Worm (Caenorhabditis elegans) whole organism, L4 larva: ENCODE results near the gene R13A1.3.

Experiments
- F10B5.3 ChIP-seq: sonication (generic microtip); optimal IDR thresholded peaks from 2 replicates; lab custom pipeline; 2016; ENCODE audit warnings: mild to moderate bottlenecking, missing genetic modification characterization, missing compliant biosample characterization
- F26F4.8 ChIP-seq: fragments of 200-800 bp; sonication (Bioruptor generic); conservative IDR thresholded peaks from 2 replicates; pipeline ENCODE4 v1.3.6; 2022; ENCODE audit warnings: missing genetic modification characterization, missing compliant biosample characterization
- F37D6.2 ChIP-seq: sonication (generic microtip); optimal IDR thresholded peaks from 2 replicates; lab custom pipeline; 2016; ENCODE audit warnings: mild to moderate bottlenecking, missing genetic modification characterization, missing compliant biosample characterization
- F44E2.7 ChIP-seq: fragments of 200-800 bp; sonication (Bioruptor generic); IDR thresholded peaks from 2 replicates; pipeline ENCODE4 v2.1.2; 2022; ENCODE audit warnings: missing genetic modification characterization, missing compliant biosample characterization
- F49E8.2 ChIP-seq: sonication (generic microtip); optimal IDR thresholded peaks from 2 replicates; lab custom pipeline; 2016; ENCODE audit warnings: missing compliant biosample characterization, mild to moderate bottlenecking, missing genetic modification characterization, borderline replicate concordance
- Y105C5A.15 ChIP-seq: fragments of 200-800 bp; sonication (Bioruptor generic); IDR thresholded peaks from 2 replicates; pipeline ENCODE4 v1.3.6; 2022; ENCODE audit warnings: missing genetic modification characterization, missing compliant biosample characterization
- Y75B8A.6 ChIP-seq: fragments of 200-800 bp; sonication (Bioruptor generic); IDR thresholded peaks from 2 replicates; pipeline ENCODE4 v1.3.6; 2022; ENCODE audit warnings: missing genetic modification reagents, missing genetic modification characterization, missing compliant biosample characterization
- ZK337.2 ChIP-seq: fragments of 200-800 bp; sonication (Bioruptor generic); IDR thresholded peaks from 2 replicates; pipeline ENCODE4 v1.3.6; 2022; ENCODE audit warnings: missing genetic modification reagents, missing genetic modification characterization, missing compliant biosample characterization
- ZK546.5 ChIP-seq, 2 experiments: sonication (generic microtip); optimal IDR thresholded peaks; 2 replicates each; lab custom pipeline; 2017; ENCODE audit warnings: missing biosample characterization in 2 of 2, missing genetic modification characterization in 2 of 2
- aha-1 ChIP-seq: fragments of 150-350 bp; peaks from one replicate; lab custom pipeline; 2014; ENCODE audit warnings: missing biosample characterization, missing genetic modification characterization
- arid-1 ChIP-seq: fragments of 200-800 bp; sonication (Bioruptor generic); conservative IDR thresholded peaks from 2 replicates; pipeline ENCODE4 v1.3.6; 2022; ENCODE audit warnings: missing genetic modification reagents, missing genetic modification characterization, missing compliant biosample characterization
- ceh-20 ChIP-seq: fragments of 200-800 bp; sonication (Bioruptor generic); IDR thresholded peaks from 2 replicates; pipeline ENCODE4 v1.3.6; 2022; ENCODE audit warnings: missing genetic modification reagents, missing genetic modification characterization, missing compliant biosample characterization
- ceh-44 ChIP-seq: fragments of 200-800 bp; sonication (Bioruptor generic); IDR thresholded peaks from 2 replicates; pipeline ENCODE4 v1.3.6; 2022; ENCODE audit warnings: missing genetic modification reagents, missing genetic modification characterization, missing compliant biosample characterization
- ceh-62 ChIP-seq: sonication (generic microtip); optimal IDR thresholded peaks from 2 replicates; lab custom pipeline; 2017; ENCODE audit warnings: missing biosample characterization, missing genetic modification characterization
- ceh-82 ChIP-seq: sonication (generic microtip); optimal IDR thresholded peaks from 2 replicates; lab custom pipeline; 2017; ENCODE audit warnings: missing biosample characterization, missing genetic modification characterization
- ces-1 ChIP-seq: fragments of 150-350 bp; sonication (generic microtip); optimal IDR thresholded peaks from 4 replicates; lab custom pipeline; 2014; ENCODE audit warnings: missing biosample characterization, missing genetic modification reagents, missing genetic modification characterization
- ctbp-1 ChIP-seq: fragments of 200-800 bp; sonication (Bioruptor generic); IDR thresholded peaks from 2 replicates; pipeline ENCODE4 v1.3.6; 2022; ENCODE audit warnings: missing genetic modification reagents, missing genetic modification characterization, missing compliant biosample characterization
- dmd-9 ChIP-seq: fragments of 200-800 bp; sonication (Bioruptor generic); IDR thresholded peaks from 2 replicates; pipeline ENCODE4 v1.3.6; 2022; ENCODE audit warnings: missing genetic modification reagents, missing genetic modification characterization, missing compliant biosample characterization
- duxl-1 ChIP-seq: sonication (generic microtip); optimal IDR thresholded peaks from 2 replicates; lab custom pipeline; 2016; ENCODE audit warnings: mild to moderate bottlenecking, missing genetic modification characterization, moderate library complexity, missing compliant biosample characterization; ENCODE audit not compliant: poor library complexity
- egl-27 ChIP-seq: sonication (generic microtip); optimal IDR thresholded peaks from 3 replicates; lab custom pipeline; 2017; ENCODE audit warnings: missing biosample characterization, missing genetic modification reagents, missing genetic modification characterization
- egl-43 ChIP-seq: fragments of 200-800 bp; sonication (Bioruptor generic); IDR thresholded peaks from 2 replicates; pipeline ENCODE4 v1.3.6; 2022; ENCODE audit warnings: missing genetic modification reagents, missing genetic modification characterization, missing compliant biosample characterization
- gei-8 ChIP-seq: fragments of 200-800 bp; sonication (Bioruptor generic); optimal IDR thresholded peaks from 2 replicates; lab custom pipeline; 2018; ENCODE audit warnings: mild to moderate bottlenecking, missing genetic modification characterization, missing compliant biosample characterization
- hlh-30 ChIP-seq: sonication (generic microtip); optimal IDR thresholded peaks from 2 replicates; lab custom pipeline; 2017; ENCODE audit warnings: antibody characterized with exemption, mild to moderate bottlenecking, missing genetic modification characterization, missing compliant biosample characterization; ENCODE audit not compliant: insufficient read depth
- lin-1 ChIP-seq: fragments of 200-800 bp; sonication (Bioruptor generic); IDR thresholded peaks from 2 replicates; pipeline ENCODE4 v1.3.6; 2022; ENCODE audit warnings: missing genetic modification reagents, missing genetic modification characterization, missing compliant biosample characterization
- lin-13 ChIP-seq: fragments of 150-350 bp; optimal IDR thresholded peaks from 2 replicates; lab custom pipeline; 2014; ENCODE audit warnings: missing biosample characterization, missing genetic modification reagents, missing genetic modification characterization
- lin-29 ChIP-seq: fragments of 200-800 bp; sonication (Bioruptor generic); IDR thresholded peaks from 2 replicates; pipeline ENCODE4 v1.3.6; 2022; ENCODE audit warnings: missing genetic modification reagents, missing genetic modification characterization, missing compliant biosample characterization
- madf-5 ChIP-seq, 2 experiments: fragments of 200-800 bp; sonication (Bioruptor generic); IDR thresholded peaks; 2 replicates each; pipeline ENCODE4 v1.3.6; 2022; ENCODE audit warnings: missing compliant biosample characterization in 2 of 2, missing genetic modification characterization in 2 of 2
- mdl-1 ChIP-seq, 2 experiments: fragments of 150-350 bp in 1 of 2; sonication (generic microtip) in 1 of 2; optimal IDR thresholded peaks; 2 replicates each; lab custom pipeline; 2014 to 2017; ENCODE audit warnings: missing biosample characterization in 2 of 2, missing genetic modification characterization in 2 of 2
- mdt-29 ChIP-seq: fragments of 200-800 bp; sonication (Bioruptor generic); IDR thresholded peaks from 2 replicates; pipeline ENCODE4 v1.3.6; 2022; ENCODE audit warnings: missing genetic modification reagents, missing genetic modification characterization, missing compliant biosample characterization
- nhr-11 ChIP-seq: fragments of 150-350 bp; optimal IDR thresholded peaks from 2 replicates; lab custom pipeline; 2014; ENCODE audit warnings: missing biosample characterization, missing genetic modification characterization
- nhr-111 ChIP-seq: fragments of 200-800 bp; sonication (Bioruptor generic); optimal IDR thresholded peaks from 2 replicates; lab custom pipeline; 2018; ENCODE audit warnings: mild to moderate bottlenecking, missing genetic modification characterization, missing compliant biosample characterization
- nhr-25 ChIP-seq: sonication (generic microtip); optimal IDR thresholded peaks from 2 replicates; lab custom pipeline; 2017; ENCODE audit warnings: missing genetic modification characterization, mild to moderate bottlenecking, missing compliant biosample characterization, antibody characterized with exemption, moderate library complexity, borderline replicate concordance; ENCODE audit not compliant: insufficient read depth
- nhr-41 ChIP-seq: fragments of 200-800 bp; sonication (Bioruptor generic); IDR thresholded peaks from 2 replicates; pipeline ENCODE4 v1.3.6; 2022; ENCODE audit warnings: missing genetic modification reagents, missing genetic modification characterization, missing compliant biosample characterization
- nhr-6 ChIP-seq: fragments of 150-350 bp; optimal IDR thresholded peaks from 2 replicates; lab custom pipeline; 2014; ENCODE audit warnings: missing biosample characterization, missing genetic modification characterization
- php-3 ChIP-seq: fragments of 200-800 bp; sonication (Bioruptor generic); IDR thresholded peaks from 2 replicates; pipeline ENCODE4 v1.3.6; 2022; ENCODE audit warnings: missing genetic modification reagents, missing genetic modification characterization, missing compliant biosample characterization
- pqm-1 ChIP-seq: sonication (generic microtip); optimal IDR thresholded peaks from 2 replicates; lab custom pipeline; 2017; ENCODE audit warnings: missing biosample characterization, missing genetic modification characterization
- set-16 ChIP-seq: fragments of 200-800 bp; sonication (Bioruptor generic); IDR thresholded peaks from 2 replicates; pipeline ENCODE4 v1.3.6; 2022; ENCODE audit warnings: missing genetic modification reagents, missing genetic modification characterization, missing compliant biosample characterization
- snpc-1.2 ChIP-seq: fragments of 200-800 bp; sonication (Bioruptor generic); IDR thresholded peaks from 2 replicates; pipeline ENCODE4 v1.3.6; 2022; ENCODE audit warnings: missing genetic modification reagents, missing genetic modification characterization, missing compliant biosample characterization
- spr-1 ChIP-seq: sonication (generic microtip); optimal IDR thresholded peaks from 2 replicates; lab custom pipeline; 2016; ENCODE audit warnings: mild to moderate bottlenecking, missing genetic modification characterization, missing compliant biosample characterization
- spr-3 ChIP-seq: fragments of 200-800 bp; sonication (Bioruptor generic); optimal IDR thresholded peaks from 2 replicates; lab custom pipeline; 2018; ENCODE audit warnings: mild to moderate bottlenecking, missing genetic modification characterization, missing compliant biosample characterization
- tra-1 ChIP-seq: fragments of 200-800 bp; sonication (Bioruptor generic); IDR thresholded peaks from 2 replicates; pipeline ENCODE4 v1.3.6; 2022; ENCODE audit warnings: missing genetic modification reagents, missing genetic modification characterization, missing compliant biosample characterization
- unc-130 ChIP-seq: sonication (generic microtip); optimal IDR thresholded peaks from 2 replicates; lab custom pipeline; 2016; ENCODE audit warnings: missing genetic modification reagents, missing genetic modification characterization, missing compliant biosample characterization

The R13A1.3 gene

DNA sequence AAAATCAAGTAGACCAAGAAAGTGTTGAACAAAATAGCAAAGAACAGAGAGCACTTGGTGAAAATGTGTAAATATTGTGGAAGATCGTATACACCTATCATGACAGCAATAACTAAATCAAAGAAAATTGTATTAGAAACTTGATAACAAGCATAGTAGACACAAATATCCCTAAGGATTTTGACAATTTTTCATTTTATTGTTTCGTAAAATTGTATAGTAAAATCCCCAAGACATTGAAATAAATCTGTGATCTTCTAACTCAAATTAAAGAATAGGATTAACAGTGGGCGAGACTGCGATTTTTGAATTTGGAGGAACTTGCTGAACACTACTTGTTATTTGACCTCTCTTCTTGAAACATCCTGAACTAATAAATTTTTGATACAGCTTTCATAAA, 32.6 kb upstream of the R13A1.3 start, which contains the start of gene str-220:
str-220 (minus strand) TSS at position 101 of the 400 bp plus-strand sequence.
- TF ChIP-seq dmd-9 (GFP tag; lab: Robert Waterston, UW) (no peak), F10B5.3 (tag; lab: Kevin White, UChicago) (no peak), snpc-1.2 (GFP tag; lab: Robert Waterston, UW) (no peak), php-3 (GFP tag; lab: Robert Waterston, UW) (no peak), nhr-111 (no peak), hlh-30 (no peak), F26F4.8 (GFP tag; lab: Robert Waterston, UW) (no peak), Y105C5A.15 (GFP tag; lab: Robert Waterston, UW) (no peak), mdl-1 (tag; optimal IDR thresholded peaks at IDR 0.05; lab: Kevin White, UChicago) (no peak), nhr-11 (tag; lab: Kevin White, UChicago) (no peak), lin-1 (GFP tag; lab: Robert Waterston, UW) (no peak), lin-13 (GFP tag; lab: Kevin White, UChicago) (no peak)

DNA sequence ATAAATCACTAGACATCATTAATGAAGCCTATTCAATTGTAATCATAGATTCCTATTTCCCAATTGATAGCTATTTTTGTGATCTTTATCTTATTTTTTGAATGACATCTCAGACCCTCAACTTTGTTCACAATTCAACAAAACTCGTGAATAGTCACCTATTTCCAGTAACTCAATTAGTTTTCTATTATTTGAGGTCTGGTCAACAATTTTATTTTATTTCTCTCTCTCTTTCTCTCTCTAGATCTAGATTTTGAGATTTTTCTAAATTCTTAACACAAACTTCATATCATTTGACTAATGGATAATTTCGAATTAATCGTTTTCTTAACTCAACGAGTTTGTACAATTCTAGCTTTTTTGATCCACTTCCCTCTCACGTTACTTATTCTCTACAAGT, 30.3 kb upstream of the R13A1.3 start, which contains the start of gene str-1:
str-1 (plus strand) TSS at position 301 of the 400 bp plus-strand sequence.
- TF ChIP-seq tra-1 (no peak), spr-1 (tag; lab: Kevin White, UChicago) (no peak), php-3 (GFP tag; lab: Robert Waterston, UW) (no peak), ZK337.2 (GFP tag; lab: Robert Waterston, UW) (no peak), nhr-41 (no peak), lin-13 (GFP tag; lab: Kevin White, UChicago) (no peak), ceh-82 (tag; lab: Kevin White, UChicago) (no peak), set-16 (GFP tag; lab: Robert Waterston, UW) (no peak), duxl-1 (tag; lab: Kevin White, UChicago) (no peak)

DNA sequence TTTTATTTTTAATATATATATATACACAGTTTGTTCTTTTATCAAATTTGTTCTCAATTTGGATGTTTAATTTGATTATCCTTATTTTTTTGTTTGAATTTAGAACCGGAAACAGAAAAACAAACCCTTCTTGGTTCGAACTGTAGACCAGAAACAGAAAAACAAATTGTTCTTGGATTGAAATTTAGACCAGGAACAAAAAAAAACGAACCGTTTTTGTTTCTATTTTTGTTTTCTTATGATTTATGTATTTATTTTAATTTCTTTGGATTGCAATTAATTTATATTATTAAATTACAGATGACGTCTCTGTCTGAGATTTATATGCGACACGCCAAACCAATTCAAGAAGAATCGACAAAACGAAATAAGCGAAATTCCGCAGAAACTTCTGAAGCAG, 28.4 kb upstream of the R13A1.3 start, which contains the start of gene C42D4.19:
C42D4.19 (plus strand) TSS at position 301 of the 400 bp plus-strand sequence.
- TF ChIP-seq lin-29 (GFP tag; lab: Robert Waterston, UW) (no peak), F10B5.3 (tag; lab: Kevin White, UChicago) (no peak), hlh-30 (no peak), pqm-1 (tag; lab: Kevin White, UChicago) (no peak), ceh-62 (tag; lab: Kevin White, UChicago) (no peak), Y75B8A.6 (no peak), nhr-25 (tag; lab: Kevin White, UChicago) (no peak), madf-5 (GFP tag; IDR thresholded peaks at IDR 0.05; lab: Robert Waterston, UW) (no peak), spr-3 (GFP tag; lab: Kevin White, UChicago) (no peak), ces-1 (no peak), nhr-6 (tag; lab: Kevin White, UChicago) (no peak), arid-1 (GFP tag; lab: Robert Waterston, UW) (no peak), F37D6.2 (tag; lab: Kevin White, UChicago) (no peak), ZK546.5 (tag; optimal IDR thresholded peaks at IDR 0.05; lab: Kevin White, UChicago) (no peak), snpc-1.2 (GFP tag; lab: Robert Waterston, UW) (no peak), mdl-1 (tag; optimal IDR thresholded peaks at IDR 0.05; lab: Kevin White, UChicago) (no peak), ceh-44 (GFP tag; lab: Robert Waterston, UW) (no peak), gei-8 (GFP tag; lab: Kevin White, UChicago) (no peak), unc-130 (GFP tag; lab: Kevin White, UChicago) (no peak), Y105C5A.15 (GFP tag; lab: Robert Waterston, UW) (no peak)

DNA sequence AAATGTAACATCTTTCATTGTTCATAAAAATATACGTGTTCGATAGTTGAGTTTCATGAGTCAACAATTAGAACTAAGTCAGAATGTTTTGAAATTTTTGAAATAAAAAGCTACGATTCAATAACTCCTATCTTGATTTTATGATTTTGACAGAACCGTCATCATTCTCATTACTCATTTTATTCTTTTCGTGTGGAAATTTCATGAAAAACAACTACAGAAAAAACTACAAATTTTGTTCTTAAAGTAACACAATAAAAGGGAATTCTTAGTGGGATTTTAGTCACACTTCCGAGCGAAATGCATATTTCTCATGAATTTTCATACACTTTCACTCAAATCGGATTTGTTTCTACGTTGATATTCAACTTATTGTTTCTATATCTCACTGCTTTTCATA, 26.9 kb upstream of the R13A1.3 start, which contains the start of gene str-44:
str-44 (plus strand) TSS at position 301 of the 400 bp plus-strand sequence.
- TF ChIP-seq aha-1 (tag; lab: Kevin White, UChicago) (no peak), egl-43 (GFP tag; lab: Robert Waterston, UW) (no peak), egl-27 (no peak), ceh-20 (GFP tag; lab: Robert Waterston, UW) (no peak), ctbp-1 (GFP tag; lab: Robert Waterston, UW) (no peak), F49E8.2 (tag; lab: Kevin White, UChicago) (no peak), mdt-29 (GFP tag; lab: Robert Waterston, UW) (no peak), F44E2.7 (no peak), arid-1 (GFP tag; lab: Robert Waterston, UW) (no peak)
